Worm (Caenorhabditis elegans) whole organism, L3 larva: ENCODE data around the gene T26A5.8.
A peak's percentile ranks its signal among the peaks of the same experiment; 100 is the strongest.

Experiments
- R02D3.7 ChIP-seq: fragments of 150-350 bp; optimal IDR thresholded peaks from 2 replicates; lab custom pipeline; 2014; ENCODE audit warnings: missing biosample characterization, missing genetic modification characterization
- aly-2 ChIP-seq: fragments of 150-350 bp; optimal IDR thresholded peaks from 2 replicates; lab custom pipeline; 2014; ENCODE audit warnings: missing biosample characterization, missing genetic modification characterization
- ama-1 ChIP-seq: fragments of 150-350 bp; optimal IDR thresholded peaks from 2 replicates; lab custom pipeline; 2018
- ceh-16 ChIP-seq: sonication (generic microtip); optimal IDR thresholded peaks from 2 replicates; lab custom pipeline; 2017; ENCODE audit warnings: missing biosample characterization, missing genetic modification characterization
- ceh-28 ChIP-seq: fragments of 150-350 bp; optimal IDR thresholded peaks from 2 replicates; lab custom pipeline; 2014; ENCODE audit warnings: missing biosample characterization, missing genetic modification reagents, missing genetic modification characterization
- ceh-82 ChIP-seq: fragments of 150-350 bp; optimal IDR thresholded peaks from 2 replicates; lab custom pipeline; 2014; ENCODE audit warnings: missing biosample characterization, missing genetic modification characterization
- ceh-9 ChIP-seq: sonication (generic microtip); optimal IDR thresholded peaks from 2 replicates; lab custom pipeline; 2018; ENCODE audit warnings: missing biosample characterization, missing genetic modification characterization
- daf-12 ChIP-seq: fragments of 150-350 bp; optimal IDR thresholded peaks from 2 replicates; lab custom pipeline; 2014; ENCODE audit warnings: missing biosample characterization, missing genetic modification reagents, missing genetic modification characterization
- egl-27 ChIP-seq: sonication (generic microtip); optimal IDR thresholded peaks from 4 replicates; lab custom pipeline; 2017; ENCODE audit warnings: missing biosample characterization, missing genetic modification reagents, missing genetic modification characterization
- egl-5 ChIP-seq: fragments of 150-350 bp; optimal IDR thresholded peaks from 2 replicates; lab custom pipeline; 2017; ENCODE audit warnings: missing biosample characterization, missing genetic modification reagents, missing genetic modification characterization, inconsistent platforms
- elt-1 ChIP-seq: fragments of 150-350 bp; optimal IDR thresholded peaks from 2 replicates; lab custom pipeline; 2014; ENCODE audit warnings: missing biosample characterization, missing genetic modification characterization
- elt-2 ChIP-seq: sonication (generic microtip); optimal IDR thresholded peaks from 2 replicates; lab custom pipeline; 2016; ENCODE audit warnings: missing genetic modification reagents, mild to moderate bottlenecking, missing genetic modification characterization, missing compliant biosample characterization
- eor-1 ChIP-seq, 2 experiments: fragments of 150-350 bp; optimal IDR thresholded peaks; 2 replicates each; lab custom pipeline; 2014 to 2018; ENCODE audit warnings: missing biosample characterization in 2 of 2, missing genetic modification characterization in 2 of 2
- fos-1 ChIP-seq: fragments of 150-350 bp; optimal IDR thresholded peaks from 2 replicates; lab custom pipeline; 2014; ENCODE audit warnings: missing biosample characterization, missing genetic modification characterization
- hmg-11 ChIP-seq: sonication (generic microtip); optimal IDR thresholded peaks from 2 replicates; lab custom pipeline; 2016; ENCODE audit warnings: missing genetic modification characterization, missing compliant biosample characterization
- jun-1 ChIP-seq: fragments of 150-350 bp; optimal IDR thresholded peaks from 2 replicates; lab custom pipeline; 2014; ENCODE audit warnings: missing biosample characterization, missing genetic modification reagents, missing genetic modification characterization
- lin-15B ChIP-seq: fragments of 150-350 bp; optimal IDR thresholded peaks from 2 replicates; lab custom pipeline; 2014; ENCODE audit warnings: missing biosample characterization, missing genetic modification characterization
- lin-39 ChIP-seq: fragments of 150-350 bp; optimal IDR thresholded peaks from 2 replicates; lab custom pipeline; 2018; ENCODE audit warnings: missing biosample characterization, missing genetic modification reagents, missing genetic modification characterization
- lsy-12 ChIP-seq: sonication (generic microtip); optimal IDR thresholded peaks from 2 replicates; lab custom pipeline; 2016; ENCODE audit warnings: mild to moderate bottlenecking, missing genetic modification characterization, missing compliant biosample characterization
- mdl-1 ChIP-seq: fragments of 150-350 bp; optimal IDR thresholded peaks from 2 replicates; lab custom pipeline; 2014; ENCODE audit warnings: missing biosample characterization, missing genetic modification characterization
- mml-1 ChIP-seq: fragments of 150-350 bp; sonication (generic microtip); optimal IDR thresholded peaks from 3 replicates; lab custom pipeline; 2014; ENCODE audit warnings: missing biosample characterization, missing genetic modification characterization
- nfya-1 ChIP-seq: sonication (generic microtip); optimal IDR thresholded peaks from 2 replicates; lab custom pipeline; 2017; ENCODE audit warnings: missing genetic modification characterization, mild to moderate bottlenecking, missing compliant biosample characterization, antibody characterized with exemption, moderate library complexity; ENCODE audit not compliant: insufficient read depth
- nhr-11 ChIP-seq: fragments of 150-350 bp; optimal IDR thresholded peaks from 2 replicates; lab custom pipeline; 2014; ENCODE audit warnings: missing biosample characterization, missing genetic modification characterization
- nhr-23 ChIP-seq: fragments of 150-350 bp; optimal IDR thresholded peaks from 2 replicates; lab custom pipeline; 2014; ENCODE audit warnings: missing biosample characterization, missing genetic modification reagents, missing genetic modification characterization
- nhr-237 ChIP-seq: fragments of 150-350 bp; optimal IDR thresholded peaks from 2 replicates; lab custom pipeline; 2014; ENCODE audit warnings: missing biosample characterization, missing genetic modification characterization
- nhr-25 ChIP-seq: sonication (generic microtip); optimal IDR thresholded peaks from 2 replicates; lab custom pipeline; 2017; ENCODE audit warnings: missing biosample characterization, missing genetic modification characterization
- nhr-28 ChIP-seq: fragments of 150-350 bp; optimal IDR thresholded peaks from 2 replicates; lab custom pipeline; 2014; ENCODE audit warnings: missing biosample characterization, missing genetic modification characterization
- nhr-43 ChIP-seq: sonication (generic microtip); optimal IDR thresholded peaks from 2 replicates; lab custom pipeline; 2016; ENCODE audit warnings: mild to moderate bottlenecking, missing genetic modification characterization, missing compliant biosample characterization; ENCODE audit not compliant: poor library complexity, severe bottlenecking
- nhr-67 ChIP-seq: fragments of 150-350 bp; optimal IDR thresholded peaks from 2 replicates; lab custom pipeline; 2014; ENCODE audit warnings: missing biosample characterization, missing genetic modification characterization
- pha-4 ChIP-seq: fragments of 150-350 bp; optimal IDR thresholded peaks from 2 replicates; lab custom pipeline; 2014; ENCODE audit warnings: missing biosample characterization, missing genetic modification reagents, missing genetic modification characterization
- pqm-1 ChIP-seq: fragments of 150-350 bp; optimal IDR thresholded peaks from 2 replicates; lab custom pipeline; 2017; ENCODE audit warnings: missing biosample characterization, missing genetic modification characterization, inconsistent platforms
- sea-2 ChIP-seq: fragments of 150-350 bp; sonication (generic microtip); optimal IDR thresholded peaks from 4 replicates; lab custom pipeline; 2014; ENCODE audit warnings: missing biosample characterization, missing genetic modification reagents, missing genetic modification characterization
- skn-1 ChIP-seq: fragments of 150-350 bp; optimal IDR thresholded peaks from 2 replicates; lab custom pipeline; 2014; ENCODE audit warnings: missing biosample characterization, missing genetic modification characterization
- snpc-4 ChIP-seq: fragments of 150-350 bp; optimal IDR thresholded peaks from 2 replicates; lab custom pipeline; 2014; ENCODE audit warnings: missing biosample characterization, missing genetic modification characterization
- tbx-2 ChIP-seq: sonication (generic microtip); optimal IDR thresholded peaks from 2 replicates; lab custom pipeline; 2016; ENCODE audit warnings: mild to moderate bottlenecking, missing genetic modification characterization, missing compliant biosample characterization
- unc-39 ChIP-seq: sonication (generic microtip); optimal IDR thresholded peaks from 4 replicates; lab custom pipeline; 2017; ENCODE audit warnings: missing biosample characterization, missing genetic modification characterization
- unc-62 ChIP-seq: fragments of 150-350 bp; sonication (generic microtip); optimal IDR thresholded peaks from 4 replicates; lab custom pipeline; 2014; ENCODE audit warnings: missing biosample characterization, missing genetic modification reagents, missing genetic modification characterization
- ztf-4 ChIP-seq: fragments of 150-350 bp; optimal IDR thresholded peaks from 2 replicates; lab custom pipeline; 2014; ENCODE audit warnings: missing biosample characterization, missing genetic modification characterization

Gene T26A5.8

DNA sequence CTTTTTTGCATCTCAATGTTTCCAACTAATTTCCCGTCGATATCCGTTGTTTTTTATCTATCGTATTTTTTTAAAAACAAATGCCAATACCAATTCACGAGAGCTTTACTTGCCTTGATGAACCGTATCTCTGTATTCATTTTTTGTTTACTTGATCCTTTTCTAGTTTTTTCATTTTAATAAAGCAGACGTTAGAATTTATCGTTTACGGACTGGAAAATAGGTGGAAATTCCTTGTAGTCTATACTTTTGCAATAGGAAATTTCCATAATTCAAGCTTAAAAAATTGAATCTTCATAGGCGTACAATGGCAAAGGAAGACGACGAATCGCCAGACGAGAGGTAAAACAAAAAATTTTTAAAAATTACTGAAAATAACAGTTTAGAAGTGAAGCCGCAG, 2.8 kb downstream of the T26A5.8 start, which contains the start of gene algn-1:
algn-1 (plus strand) TSS at position 301 of the 400 bp plus-strand sequence.
- TF ChIP-seq ztf-4 (tag; lab: Kevin White, UChicago), result no peak
- TF ChIP-seq eor-1 (tag; optimal IDR thresholded peaks at IDR 0.05; lab: Kevin White, UChicago), result no peak
- no peak for TF ChIP-seq nhr-28 (tag; lab: Kevin White, UChicago)
- no peak for TF ChIP-seq nhr-237 (tag; lab: Kevin White, UChicago)
- no peak for TF ChIP-seq ceh-28 (tag; lab: Kevin White, UChicago)
- no peak for TF ChIP-seq ama-1
- no peak for TF ChIP-seq pqm-1 (tag; lab: Kevin White, UChicago)
- TF ChIP-seq aly-2 (tag; lab: Kevin White, UChicago), result no peak
- no peak for TF ChIP-seq ceh-9 (tag; lab: Kevin White, UChicago)
- TF ChIP-seq jun-1 (tag; lab: Kevin White, UChicago), result no peak
- TF ChIP-seq egl-27, result no peak
- TF ChIP-seq unc-39, result no peak
- no peak for TF ChIP-seq ceh-82 (tag; lab: Kevin White, UChicago)
- TF ChIP-seq mml-1 (tag; lab: Kevin White, UChicago), result no peak
- TF ChIP-seq sea-2 (GFP tag; lab: Kevin White, UChicago), result no peak
- TF ChIP-seq elt-1 (tag; lab: Kevin White, UChicago), result no peak
- no peak for TF ChIP-seq nhr-67 (tag; lab: Kevin White, UChicago)
- no peak for TF ChIP-seq tbx-2
- TF ChIP-seq, all 47 proteins: peak for 0

DNA sequence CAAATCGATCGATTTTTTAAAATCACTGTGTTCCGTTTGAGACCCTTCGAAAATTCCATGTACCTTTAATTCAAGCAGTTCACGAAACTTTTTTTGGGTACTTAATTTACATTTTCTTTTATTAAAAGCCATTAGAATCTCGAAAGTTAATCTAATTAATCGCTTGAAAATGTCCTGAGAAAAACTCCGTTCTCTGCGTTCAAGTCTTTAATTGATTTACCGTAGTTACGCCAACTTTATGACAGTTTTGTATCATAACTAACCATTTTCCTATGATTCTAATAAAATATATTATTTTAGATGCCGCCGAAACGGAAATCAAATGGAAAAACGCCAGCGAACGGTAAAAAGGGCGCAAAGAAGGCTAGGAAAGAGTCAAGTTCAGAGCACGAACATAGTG, 8.5 kb downstream of the T26A5.8 start, which contains the start of gene jhdm-1:
jhdm-1 (plus strand) TSS at position 301 of the 400 bp plus-strand sequence.
- TF ChIP-seq nhr-67 (tag; lab: Kevin White, UChicago) (no peak), ztf-4 (tag; lab: Kevin White, UChicago) (no peak), unc-62 (no peak), nhr-43 (tag; lab: Kevin White, UChicago) (no peak), fos-1 (tag; lab: Kevin White, UChicago) (no peak), nhr-11 (no peak), tbx-2 (no peak), sea-2 (GFP tag; lab: Kevin White, UChicago) (no peak), nhr-23 (tag; lab: Kevin White, UChicago) (no peak)

DNA sequence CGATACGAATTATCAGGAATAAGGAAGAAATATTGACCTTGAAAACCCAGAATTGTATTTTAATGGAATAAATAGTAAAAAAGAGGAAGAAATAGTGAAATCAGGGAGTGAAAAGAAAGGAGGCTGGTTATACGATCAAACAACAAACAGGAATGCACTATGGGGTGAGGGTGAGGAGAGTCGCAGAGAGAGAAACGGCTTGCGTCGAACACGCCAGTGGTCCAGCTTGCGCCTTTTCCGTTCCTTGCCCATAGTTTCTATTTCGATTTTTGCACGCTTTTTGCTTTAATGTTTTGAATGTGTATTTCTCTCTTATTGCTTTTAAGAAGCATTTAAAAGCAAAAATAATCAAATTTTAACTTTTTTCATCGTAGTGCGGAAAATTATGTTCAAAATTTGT, 9.0 kb downstream of the T26A5.8 start:
- TF ChIP-seq ceh-82 (tag; lab: Kevin White, UChicago) (peak; percentile 0), pha-4 (tag; lab: Kevin White, UChicago) (peak; percentile 84), unc-62 (no peak), elt-1 (tag; lab: Kevin White, UChicago) (no peak), ama-1 (peak; percentile 32), fos-1 (tag; lab: Kevin White, UChicago) (no peak), lsy-12 (tag; lab: Kevin White, UChicago) (peak; percentile 69), daf-12 (tag; lab: Kevin White, UChicago) (no peak), elt-2 (tag; lab: Kevin White, UChicago) (peak; percentile 61), hmg-11 (tag; lab: Kevin White, UChicago) (peak; percentile 94), nhr-25 (tag; lab: Kevin White, UChicago) (peak; percentile 87), ceh-16 (tag; lab: Kevin White, UChicago) (no peak), lin-15B (tag; lab: Kevin White, UChicago) (peak; percentile 84), lin-39 (tag; lab: Kevin White, UChicago) (peak; percentile 58), nfya-1 (peak; percentile 81), mdl-1 (tag; lab: Kevin White, UChicago) (peak; percentile 0), nhr-43 (tag; lab: Kevin White, UChicago) (peak; percentile 73), egl-5 (tag; lab: Kevin White, UChicago) (peak; percentile 8), R02D3.7 (peak; percentile 64), ceh-28 (tag; lab: Kevin White, UChicago) (peak; percentile 27), skn-1 (tag; lab: Kevin White, UChicago) (no peak), snpc-4 (tag; lab: Kevin White, UChicago) (peak; percentile 88), tbx-2 (peak; percentile 20), unc-39 (no peak), nhr-11 (peak; percentile 29), egl-27 (peak; percentile 60), nhr-23 (tag; lab: Kevin White, UChicago) (peak; percentile 90), jun-1 (tag; lab: Kevin White, UChicago) (peak; percentile 63), pqm-1 (tag; lab: Kevin White, UChicago) (peak; percentile 82), ceh-9 (tag; lab: Kevin White, UChicago) (no peak)
